Fruit fly (Drosophila melanogaster) S2 (cell line): ENCODE measurements around the gene Npc2b.

Experiments used
- CG8478 ChIP-seq: fragments of >200 bp; optimal IDR thresholded peaks from 2 replicates; lab custom pipeline; 2018
- CTCF ChIP-seq, 2 experiments: fragments of >200 bp; optimal IDR thresholded peaks; 2 replicates each; lab custom pipeline; 2018

- no peak for TF ChIP-seq CTCF (optimal IDR thresholded peaks at IDR 0.05; lab: Kevin White, UChicago)
- no peak for TF ChIP-seq CG8478
Observed at dm6 chr3R:14055944-14056319, 33.4 kb upstream of the Npc2b start.
